Fruit fly (Drosophila melanogaster): Measurements from ENCODE around the gene CG7208.

Gene CG7208

dm6 chr3R:18157459-18157858 lies 28.1 kb downstream of the CG7208 start (continued):
- TF ChIP-seq Eip78C (GFP tag) (peak; percentile 89), CG8632 (GFP tag; optimal IDR thresholded peaks at IDR 0.05) (peak; percentile 63), CG10631 (GFP tag; optimal IDR thresholded peaks at IDR 0.05) (peak; percentile 36), acj6 (GFP tag; optimal IDR thresholded peaks at IDR 0.05) (peak; percentile 44), Hr4 (GFP tag; optimal IDR thresholded peaks at IDR 0.05) (no peak), CG6792 (GFP tag; optimal IDR thresholded peaks at IDR 0.05) (peak; percentile 44), dsx (GFP tag; optimal IDR thresholded peaks at IDR 0.05; ENCODE audit: poor library complexity, severe bottlenecking) (no peak)

dm6 chr3R:18156608-18157007 lies 28.9 kb downstream of the CG7208 start:
- no peak for TF ChIP-seq acj6 (GFP tag; optimal IDR thresholded peaks at IDR 0.05)
- no peak for TF ChIP-seq lz (GFP tag; optimal IDR thresholded peaks at IDR 0.05)
- no peak for TF ChIP-seq dac (GFP tag; optimal IDR thresholded peaks at IDR 0.05)
- TF ChIP-seq CG7368 (GFP tag; optimal IDR thresholded peaks at IDR 0.05), result no peak
- TF ChIP-seq Ets21C (GFP tag; optimal IDR thresholded peaks at IDR 0.05), result no peak
- TF ChIP-seq Eip78C (GFP tag), result no peak

- TF ChIP-seq Hr39 (GFP tag; optimal IDR thresholded peaks at IDR 0.05) (no peak), CG6163 (GFP tag; IDR thresholded peaks at IDR 0.05) (0 out of 3 replicates have a peak, but pooled peaks have one; percentile 30), ss (GFP tag; optimal IDR thresholded peaks at IDR 0.05) (peak in 1 of 2 experiments; percentile 57), CG15336 (GFP tag; IDR thresholded peaks at IDR 0.05) (0 out of 2 replicates have a peak, but pooled peaks have one; percentile 31), Sox102F (GFP tag; optimal IDR thresholded peaks at IDR 0.05) (no peak)
These were observed 31.8 kb downstream of the CG7208 start for dm6 chr3R:18153698-18154097.

DNA sequence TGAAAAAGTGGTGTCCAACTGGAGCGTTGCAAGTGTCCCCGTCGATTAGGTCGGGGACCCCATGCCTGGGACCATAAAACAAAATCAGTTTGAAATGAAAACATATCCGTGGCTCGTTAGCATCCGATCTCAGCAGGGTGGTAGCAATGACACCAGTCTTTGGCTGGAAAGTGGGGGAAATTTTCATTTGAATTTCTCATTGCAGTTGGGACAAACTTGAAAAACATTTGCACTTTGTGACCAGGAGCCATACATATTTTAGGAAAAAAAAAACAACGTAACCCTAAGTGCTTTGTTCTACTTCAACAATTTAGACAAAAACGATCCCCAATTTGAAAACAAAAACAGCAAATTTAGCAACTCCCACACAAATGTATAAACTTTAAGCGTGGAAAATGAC lies 33.7 kb downstream of the CG7208 start, which contains the start of gene CG14316:
CG14316 (plus strand) TSS at position 301 of the 400 bp plus-strand sequence.
- TF ChIP-seq CG6163 (GFP tag; IDR thresholded peaks at IDR 0.05) (no peak), OdsH (GFP tag; optimal IDR thresholded peaks at IDR 0.05) (no peak)

DNA sequence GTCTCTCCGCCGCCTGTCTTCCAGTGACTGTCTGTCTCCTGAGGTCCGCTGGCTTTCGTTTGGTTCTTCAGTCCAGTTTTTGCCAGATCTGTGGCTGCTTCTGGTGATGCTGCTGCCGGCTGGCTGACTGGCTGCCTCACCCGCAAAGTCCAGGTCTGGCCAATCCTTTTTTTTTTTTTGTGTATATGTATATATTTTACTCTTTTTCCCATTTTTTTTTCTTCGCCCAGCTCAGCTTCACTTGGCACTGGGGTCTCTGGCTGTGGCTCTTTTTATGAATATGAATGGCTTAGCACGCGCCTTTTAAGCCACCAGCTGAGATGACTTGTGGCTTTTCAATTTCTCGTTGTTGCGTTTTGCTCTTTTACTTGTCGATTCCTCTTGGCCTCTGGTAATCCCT lies 38.9 kb downstream of the CG7208 start:
- TF ChIP-seq dsx (GFP tag; optimal IDR thresholded peaks at IDR 0.05; ENCODE audit: poor library complexity, severe bottlenecking) (peak; percentile 46), lz (GFP tag; optimal IDR thresholded peaks at IDR 0.05) (no peak), dac (GFP tag; optimal IDR thresholded peaks at IDR 0.05) (no peak), Ets96B (tag; optimal IDR thresholded peaks at IDR 0.05) (peak; percentile 43), CG34406 (GFP tag; optimal IDR thresholded peaks at IDR 0.05) (peak; percentile 6), Hr39 (GFP tag; optimal IDR thresholded peaks at IDR 0.05) (no peak), spab (GFP tag; optimal IDR thresholded peaks at IDR 0.05) (peak; percentile 67), topi (GFP tag; optimal IDR thresholded peaks at IDR 0.05) (no peak), OdsH (GFP tag; optimal IDR thresholded peaks at IDR 0.05) (no peak), CG16779 (tag; optimal IDR thresholded peaks at IDR 0.05) (peak; percentile 4), CG11902 (GFP tag; optimal IDR thresholded peaks at IDR 0.05) (no peak), eg (GFP tag; IDR thresholded peaks at IDR 0.05) (no peak; the same call in 2 of the 3 replicates), CG8632 (GFP tag; optimal IDR thresholded peaks at IDR 0.05) (peak; percentile 1), CG15336 (GFP tag; IDR thresholded peaks at IDR 0.05) (peak; percentile 40; the same call in 1 of the 2 replicates), CG10669 (GFP tag; optimal IDR thresholded peaks at IDR 0.05) (no peak), fd59A (GFP tag; optimal IDR thresholded peaks at IDR 0.05) (peak; percentile 1), CG11294 (GFP tag; IDR thresholded peaks at IDR 0.05) (no peak), CG31627 (GFP tag; optimal IDR thresholded peaks at IDR 0.05) (no peak), CG11762 (GFP tag; optimal IDR thresholded peaks at IDR 0.05; ENCODE audit: insufficient read depth) (no peak), Ets21C (GFP tag; optimal IDR thresholded peaks at IDR 0.05) (no peak), CG3032 (tag; optimal IDR thresholded peaks at IDR 0.05) (peak; percentile 29), CG6163 (GFP tag; IDR thresholded peaks at IDR 0.05) (peak; percentile 82), CG4318 (GFP tag; optimal IDR thresholded peaks at IDR 0.05) (no peak), CG3919 (GFP tag; optimal IDR thresholded peaks at IDR 0.05) (no peak), net (GFP tag; optimal IDR thresholded peaks at IDR 0.05) (no peak), fd85E (GFP tag; optimal IDR thresholded peaks at IDR 0.05) (no peak), esn (GFP tag; optimal IDR thresholded peaks at IDR 0.05) (no peak), CG6808 (GFP tag; optimal IDR thresholded peaks at IDR 0.05) (peak; percentile 72), Met (GFP tag; optimal IDR thresholded peaks at IDR 0.05) (no peak), fkh (GFP tag; optimal IDR thresholded peaks at IDR 0.05) (no peak), CG10631 (GFP tag; optimal IDR thresholded peaks at IDR 0.05) (no peak), svp (GFP tag) (peak; percentile 55), CG6792 (GFP tag; optimal IDR thresholded peaks at IDR 0.05) (no peak), CG6276 (GFP tag; optimal IDR thresholded peaks at IDR 0.05) (peak; percentile 10), Lpt (GFP tag; optimal IDR thresholded peaks at IDR 0.05) (peak; percentile 28), CG6854 (GFP tag; optimal IDR thresholded peaks at IDR 0.05) (peak; percentile 23)
